Fruit fly (Drosophila melanogaster) whole organism, prepupa: ENCODE results near the gene csw.
A peak's percentile ranks its signal among the peaks of the same experiment; 100 is the strongest.

Experiments
- Blimp-1 ChIP-seq: fragments of 200-800 bp; sonication (Bioruptor generic); optimal IDR thresholded peaks from 3 replicates; lab custom pipeline; 2017; ENCODE audit warnings: missing biosample characterization, missing genetic modification characterization, mild to moderate bottlenecking, moderate library complexity, missing genetic modification reagents
- CG10669 ChIP-seq: fragments of 200-800 bp; sonication (Bioruptor generic); optimal IDR thresholded peaks from 3 replicates; lab custom pipeline; 2018; ENCODE audit warnings: missing biosample characterization, mild to moderate bottlenecking, missing genetic modification characterization, moderate library complexity
- CG11294 ChIP-seq: fragments of 200-800 bp; sonication (Bioruptor generic); IDR thresholded peaks from 2 replicates; pipeline ENCODE4 v1.3.6; 2022; ENCODE audit warnings: missing biosample characterization, missing genetic modification characterization
- CG11762 ChIP-seq: fragments of 200-800 bp; sonication (Bioruptor generic); optimal IDR thresholded peaks from 3 replicates; lab custom pipeline; 2016; ENCODE audit warnings: missing biosample characterization, missing genetic modification characterization; ENCODE audit not compliant: insufficient read depth
- CG11902 ChIP-seq: fragments of 200-800 bp; sonication (Bioruptor generic); optimal IDR thresholded peaks from 3 replicates; lab custom pipeline; 2016; ENCODE audit warnings: missing biosample characterization, missing genetic modification characterization
- CG15336 ChIP-seq: fragments of 200-800 bp; sonication (Bioruptor generic); IDR thresholded peaks from 2 replicates; pipeline ENCODE4 v1.3.6; 2022; ENCODE audit warnings: missing biosample characterization, missing genetic modification characterization
- CG1621 ChIP-seq: fragments of 200-800 bp; sonication (Bioruptor generic); optimal IDR thresholded peaks from 3 replicates; lab custom pipeline; 2018; ENCODE audit warnings: missing biosample characterization, mild to moderate bottlenecking, missing genetic modification characterization
- CG31627 ChIP-seq: fragments of 200-800 bp; sonication (Bioruptor generic); optimal IDR thresholded peaks from 3 replicates; lab custom pipeline; 2016; ENCODE audit warnings: missing biosample characterization, missing genetic modification characterization
- CG34406 ChIP-seq: fragments of 200-800 bp; sonication (Bioruptor generic); optimal IDR thresholded peaks from 3 replicates; lab custom pipeline; 2016; ENCODE audit warnings: missing biosample characterization, missing genetic modification characterization
- CG6163 ChIP-seq: fragments of 200-800 bp; sonication (Bioruptor generic); IDR thresholded peaks from 3 replicates; pipeline ENCODE4 v1.3.6; 2022; ENCODE audit warnings: missing biosample characterization, missing genetic modification characterization
- CG6276 ChIP-seq: fragments of 200-800 bp; sonication (Bioruptor generic); optimal IDR thresholded peaks from 2 replicates; lab custom pipeline; 2017; ENCODE audit warnings: missing biosample characterization, mild to moderate bottlenecking, missing genetic modification characterization
- CG6792 ChIP-seq: fragments of 200-800 bp; sonication (Bioruptor generic); optimal IDR thresholded peaks from 3 replicates; lab custom pipeline; 2016; ENCODE audit warnings: missing biosample characterization, missing genetic modification characterization
- CG6808 ChIP-seq: fragments of 200-800 bp; sonication (Bioruptor generic); optimal IDR thresholded peaks from 3 replicates; lab custom pipeline; 2017; ENCODE audit warnings: missing biosample characterization, missing genetic modification characterization, mild to moderate bottlenecking, moderate library complexity, missing genetic modification reagents
- CG6854 ChIP-seq: fragments of 200-800 bp; sonication (Bioruptor generic); optimal IDR thresholded peaks from 2 replicates; lab custom pipeline; 2017; ENCODE audit warnings: missing biosample characterization, mild to moderate bottlenecking, missing genetic modification characterization
- CG7368 ChIP-seq: fragments of 200-800 bp; sonication (Bioruptor generic); optimal IDR thresholded peaks from 3 replicates; lab custom pipeline; 2016; ENCODE audit warnings: missing biosample characterization, missing genetic modification characterization
- CG8119 ChIP-seq: fragments of 200-800 bp; sonication (Bioruptor generic); IDR thresholded peaks from 3 replicates; pipeline ENCODE4 v1.3.6; 2022; ENCODE audit warnings: missing biosample characterization, missing genetic modification characterization
- CG8319 ChIP-seq: fragments of 200-800 bp; sonication (Bioruptor generic); optimal IDR thresholded peaks from 3 replicates; lab custom pipeline; 2016; ENCODE audit warnings: missing biosample characterization, missing genetic modification characterization
- CG9139 ChIP-seq: fragments of 200-800 bp; sonication (Bioruptor generic); optimal IDR thresholded peaks from 3 replicates; lab custom pipeline; 2017; ENCODE audit warnings: missing biosample characterization, mild to moderate bottlenecking, missing genetic modification characterization
- Eip75B ChIP-seq: fragments of 200-800 bp; sonication (Bioruptor generic); optimal IDR thresholded peaks from 3 replicates; lab custom pipeline; 2016; ENCODE audit warnings: missing biosample characterization, missing genetic modification characterization
- Eip78C ChIP-seq: fragments of 200-800 bp; sonication (Bioruptor generic); peaks from one replicate; lab custom pipeline; 2016; ENCODE audit warnings: missing biosample characterization, missing genetic modification characterization
- Eip93F ChIP-seq: fragments of 200-800 bp; sonication (Bioruptor generic); optimal IDR thresholded peaks from 2 replicates; lab custom pipeline; 2016; ENCODE audit warnings: missing biosample characterization, mild to moderate bottlenecking, missing genetic modification characterization
- Ets21C ChIP-seq: fragments of 200-800 bp; sonication (Bioruptor generic); optimal IDR thresholded peaks from 3 replicates; lab custom pipeline; 2016; ENCODE audit warnings: missing biosample characterization, missing genetic modification characterization
- Ets96B ChIP-seq: fragments of 200-800 bp; optimal IDR thresholded peaks from 2 replicates; lab custom pipeline; 2019; ENCODE audit warnings: missing biosample characterization, mild to moderate bottlenecking, missing genetic modification characterization, moderate library complexity
- Hr38 ChIP-seq: sonication (Bioruptor generic); optimal IDR thresholded peaks from 2 replicates; lab custom pipeline; 2016; ENCODE audit warnings: missing biosample characterization, missing genetic modification characterization
- Hr39 ChIP-seq: fragments of 200-800 bp; sonication (Bioruptor generic); optimal IDR thresholded peaks from 2 replicates; lab custom pipeline; 2016; ENCODE audit warnings: missing biosample characterization, missing genetic modification characterization
- Hr4 ChIP-seq: fragments of 200-800 bp; sonication (Bioruptor generic); optimal IDR thresholded peaks from 3 replicates; lab custom pipeline; 2016; ENCODE audit warnings: missing biosample characterization, missing genetic modification characterization
- Lpt ChIP-seq: fragments of 200-800 bp; sonication (Bioruptor generic); optimal IDR thresholded peaks from 3 replicates; lab custom pipeline; 2016; ENCODE audit warnings: missing biosample characterization, missing genetic modification characterization
- Met ChIP-seq: fragments of 200-800 bp; sonication (Bioruptor generic); optimal IDR thresholded peaks from 3 replicates; lab custom pipeline; 2016; ENCODE audit warnings: missing biosample characterization, missing genetic modification characterization
- Smox ChIP-seq: fragments of 200-800 bp; sonication (Bioruptor generic); optimal IDR thresholded peaks from 3 replicates; lab custom pipeline; 2016; ENCODE audit warnings: missing biosample characterization, missing genetic modification characterization
- Sox14 ChIP-seq: fragments of 200-800 bp; sonication (Bioruptor generic); optimal IDR thresholded peaks from 3 replicates; lab custom pipeline; 2016; ENCODE audit warnings: missing biosample characterization, missing genetic modification characterization
- achi ChIP-seq: fragments of 200-800 bp; sonication (Bioruptor generic); optimal IDR thresholded peaks from 3 replicates; lab custom pipeline; 2016; ENCODE audit warnings: missing biosample characterization, missing genetic modification characterization
- cyc ChIP-seq: fragments of 200-800 bp; sonication (Bioruptor generic); optimal IDR thresholded peaks from 3 replicates; lab custom pipeline; 2016; ENCODE audit warnings: missing biosample characterization, missing genetic modification characterization
- dsx ChIP-seq: fragments of 200-800 bp; optimal IDR thresholded peaks from 3 replicates; lab custom pipeline; 2019; ENCODE audit warnings: missing biosample characterization, mild to moderate bottlenecking, missing genetic modification characterization, moderate library complexity; ENCODE audit not compliant: poor library complexity, severe bottlenecking
- eg ChIP-seq: fragments of 200-800 bp; sonication (Bioruptor generic); IDR thresholded peaks from 3 replicates; pipeline ENCODE4 v1.3.6; 2022; ENCODE audit warnings: missing biosample characterization, missing genetic modification characterization
- fkh ChIP-seq: fragments of 200-800 bp; sonication (Bioruptor generic); optimal IDR thresholded peaks from 3 replicates; lab custom pipeline; 2017; ENCODE audit warnings: missing biosample characterization, mild to moderate bottlenecking, missing genetic modification characterization, moderate library complexity
- lz ChIP-seq: fragments of 200-800 bp; sonication (Bioruptor generic); optimal IDR thresholded peaks from 3 replicates; lab custom pipeline; 2016; ENCODE audit warnings: missing biosample characterization, missing genetic modification characterization
- ss ChIP-seq, 2 experiments: fragments of 200-800 bp; sonication (Bioruptor generic); optimal IDR thresholded peaks; 2 replicates in 1 of 2; 3 replicates in 1 of 2; lab custom pipeline; 2017 to 2018; ENCODE audit warnings: mild to moderate bottlenecking in 2 of 2, missing biosample characterization in 2 of 2, missing genetic modification characterization in 2 of 2, moderate library complexity in 1 of 2
- svp ChIP-seq: fragments of 200-800 bp; sonication (Bioruptor generic); peaks from one replicate; lab custom pipeline; 2016; ENCODE audit warnings: missing biosample characterization, missing genetic modification characterization
- topi ChIP-seq: fragments of 200-800 bp; sonication (Bioruptor generic); optimal IDR thresholded peaks from 3 replicates; lab custom pipeline; 2016; ENCODE audit warnings: missing biosample characterization, missing genetic modification characterization
- vri ChIP-seq: fragments of 200-800 bp; sonication (Bioruptor generic); optimal IDR thresholded peaks from 3 replicates; lab custom pipeline; 2016; ENCODE audit warnings: missing biosample characterization, mild to moderate bottlenecking, missing genetic modification characterization

csw gene

dm6 chrX:2141854-2142216 is 47.8 kb downstream of the csw start (continued):
- peak; percentile 59 for TF ChIP-seq CG6276
- peak; percentile 86 for TF ChIP-seq Eip78C (GFP tag; lab: Kevin White, UChicago)
- no peak for TF ChIP-seq Hr39 (GFP tag; lab: Kevin White, UChicago)
- TF ChIP-seq cyc (GFP tag; lab: Kevin White, UChicago), result peak; percentile 41
- TF ChIP-seq CG11762 (GFP tag; lab: Kevin White, UChicago), result peak; percentile 22
- TF ChIP-seq CG6854 (GFP tag; lab: Kevin White, UChicago), result peak; percentile 46
- TF ChIP-seq achi (GFP tag; lab: Kevin White, UChicago), result peak; percentile 29
- TF ChIP-seq Smox, result no peak
- TF ChIP-seq Ets96B (tag; lab: Kevin White, UChicago), result peak; percentile 16
- no peak for TF ChIP-seq Lpt (GFP tag; lab: Kevin White, UChicago)
- no peak for TF ChIP-seq Hr38 (GFP tag; lab: Kevin White, UChicago)
- TF ChIP-seq CG6163 (GFP tag; lab: Robert Waterston, UW), result peak; percentile 35; the same call in 1 of the 3 replicates
- TF ChIP-seq lz (GFP tag; lab: Kevin White, UChicago), result no peak
- peak; percentile 31 for TF ChIP-seq topi
- no peak for TF ChIP-seq CG11902 (GFP tag; lab: Kevin White, UChicago)
- peak; percentile 95 for TF ChIP-seq fkh (GFP tag; lab: Kevin White, UChicago)
- TF ChIP-seq Met (GFP tag; lab: Kevin White, UChicago), result peak; percentile 58
- peak; percentile 30 for TF ChIP-seq CG6792
- peak; percentile 22 for TF ChIP-seq Blimp-1 (GFP tag; lab: Kevin White, UChicago)
- TF ChIP-seq CG15336 (GFP tag; lab: Robert Waterston, UW), result peak; percentile 55
- no peak for TF ChIP-seq dsx (GFP tag; lab: Kevin White, UChicago)
- no peak for TF ChIP-seq Eip75B (GFP tag; lab: Kevin White, UChicago)
- TF ChIP-seq CG7368 (GFP tag; lab: Kevin White, UChicago), result peak; percentile 14
- no peak for TF ChIP-seq CG8319
- TF ChIP-seq CG9139 (GFP tag; lab: Kevin White, UChicago), result no peak
- no peak for TF ChIP-seq CG31627 (GFP tag; lab: Kevin White, UChicago)
- no peak for TF ChIP-seq CG11294 (GFP tag; lab: Robert Waterston, UW)
- TF ChIP-seq CG34406 (GFP tag; lab: Kevin White, UChicago), result peak; percentile 29
- no peak for TF ChIP-seq Ets21C (GFP tag; lab: Kevin White, UChicago)
- TF ChIP-seq, all 60 proteins: peak for 35

dm6 chrX:2142275-2142934 is 48.4 kb downstream of the csw start:
- TF ChIP-seq CG6854 (GFP tag; lab: Kevin White, UChicago) (no peak), Hr4 (GFP tag; lab: Kevin White, UChicago) (no peak), Eip93F (GFP tag; lab: Kevin White, UChicago) (no peak), dsx (GFP tag; lab: Kevin White, UChicago) (no peak), Sox14 (peak; percentile 24), ss (GFP tag; optimal IDR thresholded peaks at IDR 0.05; lab: Kevin White, UChicago) (no peak), vri (GFP tag; lab: Kevin White, UChicago) (peak; percentile 86), svp (GFP tag; lab: Kevin White, UChicago) (peak; percentile 78)

dm6 chrX:2142935-2143312 is 48.9 kb downstream of the csw start:
- TF ChIP-seq CG6808 (GFP tag; lab: Kevin White, UChicago) (no peak), svp (GFP tag; lab: Kevin White, UChicago) (peak; percentile 7)
- TF ChIP-seq, all 60 proteins: peak for 1

- TF ChIP-seq CG1621 (tag; lab: Kevin White, UChicago) (peak; percentile 44), CG15336 (GFP tag; lab: Robert Waterston, UW) (peak; percentile 34; the same call in 1 of the 2 replicates), CG10669 (GFP tag; lab: Kevin White, UChicago) (no peak), CG11294 (GFP tag; lab: Robert Waterston, UW) (no peak), Sox14 (peak; percentile 1), dsx (GFP tag; lab: Kevin White, UChicago) (peak; percentile 59), ss (GFP tag; optimal IDR thresholded peaks at IDR 0.05; lab: Kevin White, UChicago) (peak in 1 of 2 experiments; percentile 28), fkh (GFP tag; lab: Kevin White, UChicago) (no peak), lz (GFP tag; lab: Kevin White, UChicago) (no peak), CG8119 (0 out of 3 replicates have a peak, but pooled peaks have one; percentile 13), eg (GFP tag; lab: Robert Waterston, UW) (peak; percentile 36; the same call in 2 of the 3 replicates), CG8319 (no peak)
Measured at dm6 chrX:2145114-2145513, 51.1 kb downstream of the csw start, which contains the start of gene Pgd. Gene Pgd (plus strand): TSS chrX:2145136.
